Worm (Caenorhabditis elegans) whole organism, mixed stage, embryonic: ENCODE results near the gene srg-21.

Experiments used
- cnd-1 ChIP-seq: fragments of 200-800 bp; sonication (Bioruptor generic); optimal IDR thresholded peaks from 2 replicates; lab custom pipeline; 2018; ENCODE audit warnings: mild to moderate bottlenecking, missing genetic modification characterization, missing compliant biosample characterization
- drap-1 ChIP-seq: fragments of 200-800 bp; sonication (Bioruptor generic); optimal IDR thresholded peaks from 3 replicates; lab custom pipeline; 2018; ENCODE audit warnings: mild to moderate bottlenecking, missing genetic modification characterization, missing compliant biosample characterization
- elt-3 ChIP-seq: fragments of 150-350 bp; optimal IDR thresholded peaks from 2 replicates; lab custom pipeline; 2014; ENCODE audit warnings: missing biosample characterization, missing genetic modification characterization
- nhr-237 ChIP-seq: fragments of 150-350 bp; optimal IDR thresholded peaks from 2 replicates; lab custom pipeline; 2014; ENCODE audit warnings: missing biosample characterization, missing genetic modification characterization
- nhr-28 ChIP-seq: fragments of 150-350 bp; optimal IDR thresholded peaks from 2 replicates; lab custom pipeline; 2014; ENCODE audit warnings: missing biosample characterization, missing genetic modification characterization
- unc-62 ChIP-seq: fragments of 150-350 bp; optimal IDR thresholded peaks from 2 replicates; lab custom pipeline; 2014; ENCODE audit warnings: missing biosample characterization, missing genetic modification reagents, missing genetic modification characterization

DNA sequence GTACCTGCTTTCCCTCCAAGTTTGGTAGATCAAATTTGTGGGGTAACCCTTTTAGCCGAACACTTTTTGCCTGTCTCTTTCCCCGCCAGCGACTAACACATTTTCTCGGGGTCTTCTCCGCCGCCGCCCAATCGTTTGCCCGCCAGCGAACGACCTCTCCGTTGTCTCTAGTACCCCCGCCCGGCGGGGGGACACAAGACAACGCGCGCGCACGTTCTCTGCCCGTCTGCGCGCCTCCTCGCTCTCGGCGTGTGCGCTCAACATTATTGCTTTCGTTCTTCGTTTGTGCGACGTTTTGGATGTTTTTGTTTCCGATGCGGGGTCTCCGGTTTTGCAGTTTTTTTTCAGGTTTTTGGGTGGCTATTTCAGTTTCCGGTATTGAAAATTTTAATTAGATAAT lies 35.6 kb downstream of the srg-21 start:
- no peak for TF ChIP-seq nhr-28 (tag; lab: Kevin White, UChicago)
- no peak for TF ChIP-seq nhr-237 (tag; lab: Kevin White, UChicago)
- TF ChIP-seq elt-3 (tag; lab: Kevin White, UChicago): no peak
- TF ChIP-seq drap-1: no peak
- no peak for TF ChIP-seq cnd-1 (tag; lab: Kevin White, UChicago)
- TF ChIP-seq unc-62 (GFP tag; lab: Kevin White, UChicago): no peak
